Worm (Caenorhabditis elegans): ENCODE measurements around the gene ugt-21.
A peak's percentile ranks its signal among the peaks of the same experiment; 100 is the strongest.

The ugt-21 gene

DNA sequence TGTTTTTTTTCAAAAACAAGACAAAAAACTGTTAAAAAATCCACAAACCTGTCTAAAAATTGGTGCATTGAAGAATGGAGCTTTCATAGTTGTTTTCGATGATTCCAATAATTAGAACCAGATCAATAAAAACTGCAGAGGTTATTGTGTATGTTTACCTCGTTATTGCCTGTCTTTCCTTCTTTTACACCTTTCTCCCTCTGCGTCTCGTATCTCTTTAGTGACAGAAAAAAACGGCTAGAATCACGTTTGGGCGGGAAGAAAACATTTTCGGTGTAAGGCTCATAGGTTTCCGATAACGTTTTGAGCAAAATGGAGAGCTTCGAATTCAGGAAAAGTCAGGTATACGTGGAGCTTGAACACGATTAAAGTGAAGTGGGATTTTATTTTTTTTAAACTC is 8.5 kb downstream of the ugt-21 start, which contains the start of gene ethe-1 (continued):
- TF ChIP-seq set-16 (GFP tag; IDR thresholded peaks at IDR 0.05) (no peak), spr-1 (tag; optimal IDR thresholded peaks at IDR 0.05) (no peak), daf-8 (GFP tag; IDR thresholded peaks at IDR 0.05) (no peak), nhr-42 (GFP tag; IDR thresholded peaks at IDR 0.05) (no peak)

DNA sequence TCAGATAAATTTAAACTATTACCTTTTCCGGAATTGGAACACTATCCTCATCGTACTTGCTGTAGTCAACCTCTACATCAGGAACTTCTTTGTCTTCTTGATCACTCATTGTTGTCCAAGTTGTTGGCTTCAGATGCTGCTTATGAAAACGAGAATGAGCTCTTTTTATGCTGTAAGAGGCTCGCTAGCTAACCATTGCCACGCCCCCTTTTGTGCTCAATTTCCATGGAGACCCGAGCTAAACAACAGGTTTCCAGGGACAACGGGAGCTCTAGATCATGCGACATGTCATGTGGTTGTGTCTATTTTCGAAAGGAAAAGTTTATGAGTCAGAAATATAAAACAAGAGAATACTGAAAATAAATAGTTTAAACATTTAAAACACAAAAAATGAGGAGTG is 10.3 kb downstream of the ugt-21 start, which contains the start of gene C33A12.4:
TSS of gene C33A12.4 (minus strand) at position 131 of the 400 bp plus-strand sequence.
- TF ChIP-seq nhr-10 (tag; optimal IDR thresholded peaks at IDR 0.05) (no peak), nhr-42 (GFP tag; IDR thresholded peaks at IDR 0.05) (0 out of 2 replicates have a peak, but pooled peaks have one; percentile 10), ama-1 (optimal IDR thresholded peaks at IDR 0.05) (peak; percentile 28)

DNA sequence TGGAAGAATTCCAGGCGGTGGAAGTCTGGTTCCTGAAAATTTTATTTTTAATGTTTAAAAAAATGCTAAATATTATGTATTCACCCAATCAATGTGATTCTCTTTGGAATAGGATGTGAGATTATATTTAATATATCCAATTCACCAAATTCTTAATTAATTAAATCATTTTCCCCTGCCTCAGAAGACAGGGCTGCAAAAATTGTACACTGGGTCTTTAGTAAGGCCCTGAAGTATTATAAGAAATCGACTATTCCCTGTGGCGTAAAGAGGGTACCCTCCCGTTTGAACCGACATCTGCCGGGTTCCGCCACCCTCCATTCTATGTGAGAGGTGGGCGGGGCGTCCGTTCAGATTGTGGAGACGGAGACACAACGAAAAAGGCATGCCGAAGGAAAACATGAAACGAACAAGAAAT is 11.1 kb downstream of the ugt-21 start:
- no peak; the same call in 1 of the 2 replicates for TF ChIP-seq daf-19 (GFP tag; conservative IDR thresholded peaks at IDR 0.05)
- peak; percentile 76 for TF ChIP-seq lin-38 (GFP tag; IDR thresholded peaks at IDR 0.05)
- peak; percentile 48; the same call in 1 of the 2 replicates for TF ChIP-seq set-16 (GFP tag; IDR thresholded peaks at IDR 0.05)
- TF ChIP-seq ceh-28 (tag; optimal IDR thresholded peaks at IDR 0.05) = no peak
- TF ChIP-seq vab-7 (GFP tag; IDR thresholded peaks at IDR 0.05) = no peak; the same call in 1 of the 2 replicates
- peak; percentile 67 for TF ChIP-seq nhr-102 (tag; optimal IDR thresholded peaks at IDR 0.05)
- no peak for TF ChIP-seq nhr-77 (tag; optimal IDR thresholded peaks at IDR 0.05)
- no peak for TF ChIP-seq fos-1 (tag; optimal IDR thresholded peaks at IDR 0.05)
- TF ChIP-seq nhr-76 (tag; optimal IDR thresholded peaks at IDR 0.05) = no peak
- TF ChIP-seq lin-15B (tag; optimal IDR thresholded peaks at IDR 0.05) = no peak
- no peak for TF ChIP-seq aly-2 (tag; optimal IDR thresholded peaks at IDR 0.05)
- peak; percentile 90 for TF ChIP-seq mes-2 (tag; optimal IDR thresholded peaks at IDR 0.05; ENCODE audit: poor library complexity, severe bottlenecking)
- TF ChIP-seq zip-11 (GFP tag; IDR thresholded peaks at IDR 0.05) = no peak
- 0 out of 2 replicates have a peak, but pooled peaks have one; percentile 40 for TF ChIP-seq madf-9 (GFP tag; conservative IDR thresholded peaks at IDR 0.05)
- no peak for TF ChIP-seq skn-1 (tag; optimal IDR thresholded peaks at IDR 0.05)
- TF ChIP-seq php-3 (GFP tag; IDR thresholded peaks at IDR 0.05) = no peak; the same call in 1 of the 2 replicates
- peak; percentile 65 for TF ChIP-seq hlh-11 (tag; optimal IDR thresholded peaks at IDR 0.05)
- no peak for TF ChIP-seq nhr-11 (tag; optimal IDR thresholded peaks at IDR 0.05)
- TF ChIP-seq spr-1 (tag; optimal IDR thresholded peaks at IDR 0.05) = peak; percentile 27
- no peak for TF ChIP-seq ceh-82 (tag; optimal IDR thresholded peaks at IDR 0.05)
- TF ChIP-seq ztf-11 (tag; optimal IDR thresholded peaks at IDR 0.05) = no peak
- TF ChIP-seq F26F4.8 (GFP tag; conservative IDR thresholded peaks at IDR 0.05) = no peak
- TF ChIP-seq F10B5.3 (tag; optimal IDR thresholded peaks at IDR 0.05) = peak; percentile 86
- no peak for TF ChIP-seq unc-39 (tag; optimal IDR thresholded peaks at IDR 0.05)
- 0 out of 2 replicates have a peak, but pooled peaks have one; percentile 17 for TF ChIP-seq tra-1 (GFP tag; IDR thresholded peaks at IDR 0.05)
- TF ChIP-seq unc-62 (GFP tag; optimal IDR thresholded peaks at IDR 0.05 in 1 of 2) = peak in 1 of 2 experiments; percentile 86
- TF ChIP-seq unc-62 (tag; optimal IDR thresholded peaks at IDR 0.05) = no peak
- TF ChIP-seq ama-1 (optimal IDR thresholded peaks at IDR 0.05) = peak; percentile 52
- TF ChIP-seq nhr-10 (tag; optimal IDR thresholded peaks at IDR 0.05) = peak; percentile 37
- TF ChIP-seq nhr-111 (GFP tag; optimal IDR thresholded peaks at IDR 0.05) = no peak
- TF ChIP-seq nhr-237 (tag; optimal IDR thresholded peaks at IDR 0.05) = no peak
- TF ChIP-seq T20F7.1 (GFP tag; optimal IDR thresholded peaks at IDR 0.05) = peak; percentile 65
- no peak for TF ChIP-seq zfp-3 (GFP tag; conservative IDR thresholded peaks at IDR 0.05)
- TF ChIP-seq nhr-42 (GFP tag; IDR thresholded peaks at IDR 0.05) = no peak
- peak; percentile 66 for TF ChIP-seq nhr-6 (tag; optimal IDR thresholded peaks at IDR 0.05)
- peak; percentile 81 for TF ChIP-seq T26A8.4 (GFP tag; IDR thresholded peaks at IDR 0.05)
- peak; percentile 19 for TF ChIP-seq ztf-7 (tag; optimal IDR thresholded peaks at IDR 0.05)
- TF ChIP-seq pqm-1 (tag; optimal IDR thresholded peaks at IDR 0.05) = no peak
- TF ChIP-seq F37D6.2 (tag; optimal IDR thresholded peaks at IDR 0.05) = peak; percentile 53
- TF ChIP-seq Y48G9A.11 (GFP tag; IDR thresholded peaks at IDR 0.05) = peak; percentile 68; the same call in 1 of the 2 replicates
- TF ChIP-seq ceh-20 (GFP tag; IDR thresholded peaks at IDR 0.05) = peak; percentile 40; the same call in 1 of the 2 replicates
- no peak for TF ChIP-seq aha-1 (tag)
- peak in 1 of 2 experiments; percentile 48 for TF ChIP-seq hif-1 (tag; optimal IDR thresholded peaks at IDR 0.05)
- peak; percentile 33 to 73 for TF ChIP-seq lsy-2 (tag; optimal IDR thresholded peaks at IDR 0.05)
- TF ChIP-seq daf-12 (tag; optimal IDR thresholded peaks at IDR 0.05) = no peak
- TF ChIP-seq fkh-10 (GFP tag; optimal IDR thresholded peaks at IDR 0.05) = peak; percentile 38
- TF ChIP-seq rbr-2 (tag; optimal IDR thresholded peaks at IDR 0.05) = peak; percentile 74
